Worm (Caenorhabditis elegans): ENCODE data around the gene zmp-3.

Gene zmp-3

ce11 chrV:2888265-2888664, 21.2 kb downstream of the zmp-3 start:
- no peak for TF ChIP-seq egl-5 (tag; optimal IDR thresholded peaks at IDR 0.05)
- TF ChIP-seq nhr-67 (tag; optimal IDR thresholded peaks at IDR 0.05) = no peak
- TF ChIP-seq unc-39 (tag; optimal IDR thresholded peaks at IDR 0.05) = no peak
- no peak for TF ChIP-seq nhr-76 (tag; optimal IDR thresholded peaks at IDR 0.05)
- no peak for TF ChIP-seq fkh-2 (tag; optimal IDR thresholded peaks at IDR 0.05)
- no peak for TF ChIP-seq ceh-82 (tag; optimal IDR thresholded peaks at IDR 0.05)
- no peak for TF ChIP-seq jun-1 (tag; optimal IDR thresholded peaks at IDR 0.05)

ce11 chrV:2884411-2884810, 25.0 kb downstream of the zmp-3 start, which contains the start of gene sre-24:
Gene sre-24 (plus strand): TSS chrV:2884711.
- TF ChIP-seq ceh-82 (tag; optimal IDR thresholded peaks at IDR 0.05) = no peak
- TF ChIP-seq mml-1 (tag; optimal IDR thresholded peaks at IDR 0.05) = no peak
- TF ChIP-seq unc-62 (GFP tag; optimal IDR thresholded peaks at IDR 0.05) = no peak
- no peak for TF ChIP-seq ama-1 (optimal IDR thresholded peaks at IDR 0.05)
- TF ChIP-seq nhr-12 (tag; optimal IDR thresholded peaks at IDR 0.05) = no peak
- TF ChIP-seq nhr-77 (tag; optimal IDR thresholded peaks at IDR 0.05) = no peak
- no peak for TF ChIP-seq nhr-28 (tag; optimal IDR thresholded peaks at IDR 0.05)
- TF ChIP-seq jun-1 (tag; optimal IDR thresholded peaks at IDR 0.05) = no peak
- TF ChIP-seq elt-1 (tag; optimal IDR thresholded peaks at IDR 0.05) = no peak
- TF ChIP-seq ztf-11 (tag; optimal IDR thresholded peaks at IDR 0.05) = no peak
- no peak for TF ChIP-seq ceh-16 (tag; optimal IDR thresholded peaks at IDR 0.05)
- no peak for TF ChIP-seq ztf-4 (tag; optimal IDR thresholded peaks at IDR 0.05)
- TF ChIP-seq nhr-237 (tag; optimal IDR thresholded peaks at IDR 0.05) = no peak
- no peak for TF ChIP-seq lin-15B (tag; optimal IDR thresholded peaks at IDR 0.05)
- TF ChIP-seq pqm-1 (tag; optimal IDR thresholded peaks at IDR 0.05) = no peak
- no peak for TF ChIP-seq ceh-28 (tag; optimal IDR thresholded peaks at IDR 0.05)
- no peak for TF ChIP-seq nhr-76 (tag; optimal IDR thresholded peaks at IDR 0.05)
- no peak for TF ChIP-seq egl-27 (tag; optimal IDR thresholded peaks at IDR 0.05)

- TF ChIP-seq nfya-1 (tag; optimal IDR thresholded peaks at IDR 0.05; ENCODE audit: insufficient read depth) = no peak
- no peak for TF ChIP-seq nhr-25 (tag; optimal IDR thresholded peaks at IDR 0.05)
- no peak for TF ChIP-seq unc-62 (GFP tag; optimal IDR thresholded peaks at IDR 0.05)
- no peak for TF ChIP-seq nhr-12 (tag; optimal IDR thresholded peaks at IDR 0.05)
- no peak for TF ChIP-seq mml-1 (tag; optimal IDR thresholded peaks at IDR 0.05)
These were observed 26.3 kb downstream of the zmp-3 start for ce11 chrV:2883097-2883496.

- TF ChIP-seq elt-2 (tag; optimal IDR thresholded peaks at IDR 0.05) = peak; percentile 40
- TF ChIP-seq nhr-25 (tag; optimal IDR thresholded peaks at IDR 0.05) = no peak
- TF ChIP-seq aly-2 (tag; optimal IDR thresholded peaks at IDR 0.05) = no peak
- no peak for TF ChIP-seq nhr-43 (tag; optimal IDR thresholded peaks at IDR 0.05; ENCODE audit: poor library complexity, severe bottlenecking)
- no peak for TF ChIP-seq lin-15B (tag; optimal IDR thresholded peaks at IDR 0.05)
- TF ChIP-seq ama-1 (optimal IDR thresholded peaks at IDR 0.05) = no peak
- TF ChIP-seq nhr-11 (tag; optimal IDR thresholded peaks at IDR 0.05) = no peak
- TF ChIP-seq jun-1 (tag; optimal IDR thresholded peaks at IDR 0.05) = no peak
- peak; percentile 10 for TF ChIP-seq pqm-1 (tag; optimal IDR thresholded peaks at IDR 0.05)
- no peak for TF ChIP-seq nhr-77 (tag; optimal IDR thresholded peaks at IDR 0.05)
- TF ChIP-seq nfya-1 (tag; optimal IDR thresholded peaks at IDR 0.05; ENCODE audit: insufficient read depth) = no peak
- no peak for TF ChIP-seq fos-1 (tag; optimal IDR thresholded peaks at IDR 0.05)
These were observed 27.9 kb downstream of the zmp-3 start for ce11 chrV:2881565-2881964.

- no peak for TF ChIP-seq fos-1 (tag; optimal IDR thresholded peaks at IDR 0.05)
- TF ChIP-seq daf-12 (tag; optimal IDR thresholded peaks at IDR 0.05) = no peak
- TF ChIP-seq elt-2 (tag; optimal IDR thresholded peaks at IDR 0.05) = peak; percentile 57
These were observed 28.4 kb downstream of the zmp-3 start, which contains the start of gene ifc-1 for ce11 chrV:2881016-2881415. Gene ifc-1 (plus strand): TSS chrV:2881393.

ce11 chrV:2880356-2880755, 29.1 kb downstream of the zmp-3 start:
- TF ChIP-seq fkh-10 (GFP tag; optimal IDR thresholded peaks at IDR 0.05) = no peak
- TF ChIP-seq tbx-2 (tag; optimal IDR thresholded peaks at IDR 0.05) = no peak
- TF ChIP-seq elt-2 (tag; optimal IDR thresholded peaks at IDR 0.05) = peak; percentile 84
- no peak for TF ChIP-seq nhr-25 (tag; optimal IDR thresholded peaks at IDR 0.05)
- TF ChIP-seq pqm-1 (tag; optimal IDR thresholded peaks at IDR 0.05) = peak; percentile 49
- no peak for TF ChIP-seq elt-3 (tag; optimal IDR thresholded peaks at IDR 0.05)
- peak; percentile 59 for TF ChIP-seq jun-1 (tag; optimal IDR thresholded peaks at IDR 0.05)
- TF ChIP-seq nhr-67 (tag; optimal IDR thresholded peaks at IDR 0.05) = no peak
- no peak for TF ChIP-seq lsy-12 (tag; optimal IDR thresholded peaks at IDR 0.05)
